Worm (Caenorhabditis elegans): Measurements from ENCODE around the gene C14B1.12.

C14B1.12 gene

DNA sequence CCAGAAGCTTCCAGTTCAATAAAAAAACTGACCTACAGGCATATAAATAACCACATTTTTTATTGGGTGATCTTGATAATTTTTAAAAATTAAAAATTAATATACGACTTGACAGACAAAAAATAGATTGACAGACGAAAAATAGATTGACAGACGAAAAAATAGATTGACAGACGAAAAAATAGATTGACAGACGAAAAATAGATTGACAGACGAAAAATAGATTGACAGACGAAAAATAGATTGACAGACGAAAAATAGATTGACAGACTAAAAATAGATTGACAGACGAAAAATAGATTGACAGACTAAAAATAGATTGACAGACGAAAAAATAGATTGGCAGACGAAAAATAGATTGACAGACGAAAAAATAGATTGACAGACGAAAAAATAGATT lies 45.6 kb upstream of the C14B1.12 start:
- peak; percentile 42 for TF ChIP-seq set-16 (GFP tag; IDR thresholded peaks at IDR 0.05)

- TF ChIP-seq spr-1 (tag; optimal IDR thresholded peaks at IDR 0.05) (no peak), nhr-25 (tag; optimal IDR thresholded peaks at IDR 0.05; ENCODE audit: borderline replicate concordance, insufficient read depth) (no peak), F10B5.3 (tag; optimal IDR thresholded peaks at IDR 0.05) (no peak), daf-8 (GFP tag; IDR thresholded peaks at IDR 0.05) (no peak), pqm-1 (tag; optimal IDR thresholded peaks at IDR 0.05) (no peak), lin-39 (tag; optimal IDR thresholded peaks at IDR 0.05) (no peak), madf-5 (GFP tag; IDR thresholded peaks at IDR 0.05) (no peak)
These were observed 43.4 kb upstream of the C14B1.12 start, which contains the start of gene gmeb-3 for ce11 chrIII:3768200-3768599. Gene gmeb-3 (plus strand): TSS chrIII:3768500.

- TF ChIP-seq zip-11 (GFP tag; IDR thresholded peaks at IDR 0.05) (no peak), aha-1 (tag) (peak; percentile 10)
These were observed 40.7 kb upstream of the C14B1.12 start, which contains the start of gene C44F1.1 for ce11 chrIII:3765460-3765859. Gene C44F1.1 (minus strand): TSS chrIII:3765560.

ce11 chrIII:3764584-3764983 lies 39.8 kb upstream of the C14B1.12 start:
- TF ChIP-seq hif-1 (tag; optimal IDR thresholded peaks at IDR 0.05) (no peak), dve-1 (tag; optimal IDR thresholded peaks at IDR 0.05; ENCODE audit: insufficient read depth) (peak; percentile 40), daf-16 (GFP tag; optimal IDR thresholded peaks at IDR 0.05) (no peak), daf-16 (tag; optimal IDR thresholded peaks at IDR 0.05) (peak; percentile 10)

DNA sequence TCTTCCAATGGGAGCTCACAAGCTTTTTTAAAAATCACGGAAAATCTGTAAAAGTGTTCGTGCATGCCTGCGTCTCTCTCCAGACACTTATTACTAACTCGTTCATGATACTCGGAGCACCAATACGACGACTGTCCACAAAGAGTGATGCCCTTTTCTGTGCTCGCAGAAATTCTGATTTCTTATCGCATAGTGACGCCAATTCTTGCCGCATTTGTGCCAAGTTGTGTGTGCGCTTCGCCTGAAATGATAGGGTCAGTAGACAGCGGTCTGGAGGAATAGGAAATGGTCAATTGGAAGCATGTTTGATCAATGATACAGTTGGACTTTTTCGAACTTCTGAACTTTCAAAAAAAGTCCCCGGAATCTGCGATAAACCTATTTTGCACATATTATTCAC lies 39.3 kb upstream of the C14B1.12 start:
- no peak for TF ChIP-seq pha-4 (GFP tag; IDR thresholded peaks at IDR 0.05)
- TF ChIP-seq pha-4 (tag; optimal IDR thresholded peaks at IDR 0.05), result no peak
- no peak for TF ChIP-seq daf-12 (tag; optimal IDR thresholded peaks at IDR 0.05)
- TF ChIP-seq daf-8 (GFP tag; IDR thresholded peaks at IDR 0.05), result no peak
- TF ChIP-seq aly-2 (tag; optimal IDR thresholded peaks at IDR 0.05), result no peak
- TF ChIP-seq hlh-30 (tag; optimal IDR thresholded peaks at IDR 0.05; ENCODE audit: insufficient read depth), result peak; percentile 11
- no peak for TF ChIP-seq F10B5.3 (tag; optimal IDR thresholded peaks at IDR 0.05)
- TF ChIP-seq hif-1 (tag; optimal IDR thresholded peaks at IDR 0.05), result no peak
- TF ChIP-seq F26F4.8 (GFP tag; conservative IDR thresholded peaks at IDR 0.05), result no peak
- no peak for TF ChIP-seq Y5F2A.4 (GFP tag; optimal IDR thresholded peaks at IDR 0.05)
- TF ChIP-seq ceh-32 (tag; optimal IDR thresholded peaks at IDR 0.05; ENCODE audit: poor library complexity), result no peak
- TF ChIP-seq hlh-11 (tag; optimal IDR thresholded peaks at IDR 0.05), result peak; percentile 72
- no peak for TF ChIP-seq nhr-76 (tag; optimal IDR thresholded peaks at IDR 0.05)
- TF ChIP-seq ZK337.2 (GFP tag; IDR thresholded peaks at IDR 0.05), result no peak
- no peak for TF ChIP-seq zfp-3 (GFP tag; conservative IDR thresholded peaks at IDR 0.05)
- peak; percentile 77 for TF ChIP-seq pqm-1 (tag; optimal IDR thresholded peaks at IDR 0.05)
- TF ChIP-seq ztf-11 (tag; optimal IDR thresholded peaks at IDR 0.05), result no peak
- TF ChIP-seq saeg-2 (GFP tag; IDR thresholded peaks at IDR 0.05), result no peak
- TF ChIP-seq set-16 (GFP tag; IDR thresholded peaks at IDR 0.05), result no peak
- no peak for TF ChIP-seq Y48G9A.11 (GFP tag; IDR thresholded peaks at IDR 0.05)
- TF ChIP-seq daf-16 (GFP tag; optimal IDR thresholded peaks at IDR 0.05), result no peak
- TF ChIP-seq daf-16 (tag; optimal IDR thresholded peaks at IDR 0.05), result peak; percentile 9
- TF ChIP-seq mxl-3 (GFP tag; optimal IDR thresholded peaks at IDR 0.05), result peak; percentile 15
- TF ChIP-seq ceh-44 (GFP tag; IDR thresholded peaks at IDR 0.05), result no peak
- TF ChIP-seq dmd-6 (GFP tag; IDR thresholded peaks at IDR 0.05), result peak; percentile 63
- TF ChIP-seq lin-15B (tag; optimal IDR thresholded peaks at IDR 0.05), result no peak
- TF ChIP-seq nhr-28 (tag; optimal IDR thresholded peaks at IDR 0.05), result peak; percentile 77
- peak; percentile 43 for TF ChIP-seq nhr-77 (tag; optimal IDR thresholded peaks at IDR 0.05)
- TF ChIP-seq nhr-11 (tag; optimal IDR thresholded peaks at IDR 0.05), result no peak
- no peak for TF ChIP-seq ctbp-1 (GFP tag; IDR thresholded peaks at IDR 0.05)

Data from whole organism, L4 larva.